Worm (Caenorhabditis elegans) whole organism, young adult: ENCODE data around the gene lgc-31.

Source experiments
- B0035.1 ChIP-seq: sonication (generic microtip); optimal IDR thresholded peaks from 2 replicates; lab custom pipeline; 2016; ENCODE audit warnings: missing genetic modification characterization, mild to moderate bottlenecking, missing compliant biosample characterization, missing genotype, missing genetic modification reagents
- B0336.3 ChIP-seq: fragments of 200-800 bp; sonication (Bioruptor generic); IDR thresholded peaks from 2 replicates; pipeline ENCODE4 v1.3.6; 2022; ENCODE audit warnings: missing genetic modification characterization, missing compliant biosample characterization
- F23B12.7 ChIP-seq: sonication (generic microtip); optimal IDR thresholded peaks from 2 replicates; lab custom pipeline; 2017; ENCODE audit warnings: missing genetic modification characterization, mild to moderate bottlenecking, missing compliant biosample characterization, antibody characterized with exemption, moderate library complexity; ENCODE audit not compliant: insufficient read depth
- F33H1.4 ChIP-seq: fragments of 200-800 bp; sonication (Bioruptor generic); IDR thresholded peaks from 2 replicates; pipeline ENCODE4 v1.3.6; 2022; ENCODE audit warnings: missing genetic modification reagents, missing genetic modification characterization, missing compliant biosample characterization
- F37B4.10 ChIP-seq: fragments of 200-800 bp; sonication (Bioruptor generic); IDR thresholded peaks from 2 replicates; pipeline ENCODE4 v1.3.6; 2022; ENCODE audit warnings: missing genetic modification characterization, missing compliant biosample characterization
- F49E8.2 ChIP-seq: sonication (generic microtip); optimal IDR thresholded peaks from 3 replicates; lab custom pipeline; 2017; ENCODE audit warnings: missing genetic modification characterization, mild to moderate bottlenecking, missing compliant biosample characterization, antibody characterized with exemption, moderate library complexity; ENCODE audit not compliant: insufficient read depth
- T26A5.8 ChIP-seq: sonication (generic microtip); optimal IDR thresholded peaks from 2 replicates; lab custom pipeline; 2016; ENCODE audit warnings: missing genetic modification characterization, missing compliant biosample characterization
- Y53F4B.3 ChIP-seq: fragments of 200-800 bp; sonication (Bioruptor generic); IDR thresholded peaks from 2 replicates; pipeline ENCODE4 v1.3.6; 2022; ENCODE audit warnings: missing genetic modification reagents, missing genetic modification characterization, missing compliant biosample characterization
- Y53G8AR.9 ChIP-seq: fragments of 200-800 bp; sonication (Bioruptor generic); conservative IDR thresholded peaks from 2 replicates; pipeline ENCODE4 v1.3.6; 2022; ENCODE audit warnings: missing genetic modification reagents, missing genetic modification characterization, missing compliant biosample characterization
- Y67H2A.10 ChIP-seq: fragments of 200-800 bp; sonication (Bioruptor generic); conservative IDR thresholded peaks from 2 replicates; pipeline ENCODE4 v1.3.6; 2022; ENCODE audit warnings: missing genetic modification reagents, missing genetic modification characterization, missing compliant biosample characterization
- Y79H2A.3 ChIP-seq: fragments of 200-800 bp; sonication (Bioruptor generic); conservative IDR thresholded peaks from 2 replicates; pipeline ENCODE4 v1.3.6; 2022; ENCODE audit warnings: missing genetic modification reagents, missing genetic modification characterization, missing compliant biosample characterization
- Y95B8A.8 ChIP-seq: fragments of 200-800 bp; sonication (Bioruptor generic); IDR thresholded peaks from 2 replicates; pipeline ENCODE4 v1.3.6; 2022; ENCODE audit warnings: missing genetic modification reagents, missing genetic modification characterization, missing compliant biosample characterization
- ama-1 ChIP-seq, 3 experiments: fragments of 150-350 bp in 1 of 3; sonication (generic microtip) in 2 of 3; optimal IDR thresholded peaks; 2 replicates each; lab custom pipeline; 2014 to 2018; ENCODE audit warnings: missing biosample characterization in 2 of 3, missing genetic modification characterization in 2 of 3, missing genetic modification reagents in 2 of 3
- aptf-3 ChIP-seq: fragments of 200-800 bp; sonication (Bioruptor generic); IDR thresholded peaks from 2 replicates; pipeline ENCODE4 v1.3.6; 2022; ENCODE audit warnings: missing genetic modification characterization, missing compliant biosample characterization
- attf-5 ChIP-seq: fragments of 200-800 bp; sonication (Bioruptor generic); optimal IDR thresholded peaks from 2 replicates; lab custom pipeline; 2018; ENCODE audit warnings: mild to moderate bottlenecking, missing genetic modification characterization, missing compliant biosample characterization
- bed-1 ChIP-seq: fragments of 200-800 bp; sonication (Bioruptor generic); IDR thresholded peaks from 2 replicates; pipeline ENCODE4 v1.3.6; 2022; ENCODE audit warnings: missing genetic modification reagents, missing genetic modification characterization, missing compliant biosample characterization
- bed-2 ChIP-seq: fragments of 200-800 bp; sonication (Bioruptor generic); IDR thresholded peaks from 2 replicates; pipeline ENCODE4 v1.3.6; 2022; ENCODE audit warnings: missing genetic modification reagents, missing genetic modification characterization, missing compliant biosample characterization
- cebp-1 ChIP-seq, 2 experiments: fragments of 200-800 bp in 1 of 2; sonication (Bioruptor generic) in 1 of 2; sonication (generic microtip) in 1 of 2; IDR thresholded peaks in 1 of 2; optimal IDR thresholded peaks in 1 of 2; 2 replicates each; pipeline versions ENCODE4 v1.3.6 to Lab custom; 2017 to 2022; ENCODE audit warnings: missing compliant biosample characterization in 2 of 2, missing genetic modification characterization in 2 of 2, mild to moderate bottlenecking in 1 of 2, missing genetic modification reagents in 1 of 2, moderate library complexity in 1 of 2
- cebp-2 ChIP-seq: fragments of 200-800 bp; sonication (Bioruptor generic); IDR thresholded peaks from 2 replicates; pipeline ENCODE4 v1.3.6; 2022; ENCODE audit warnings: missing genetic modification characterization, missing compliant biosample characterization
- ceh-27 ChIP-seq: fragments of 200-800 bp; sonication (Bioruptor generic); optimal IDR thresholded peaks from 2 replicates; lab custom pipeline; 2018; ENCODE audit warnings: mild to moderate bottlenecking, missing genetic modification characterization, moderate library complexity, missing compliant biosample characterization
- ceh-91 ChIP-seq: fragments of 200-800 bp; sonication (Bioruptor generic); IDR thresholded peaks from 2 replicates; pipeline ENCODE4 v1.3.6; 2022; ENCODE audit warnings: missing genetic modification reagents, missing genetic modification characterization, missing compliant biosample characterization
- dpl-1 ChIP-seq: fragments of 150-350 bp; optimal IDR thresholded peaks from 2 replicates; lab custom pipeline; 2014; ENCODE audit warnings: missing biosample characterization, missing genetic modification reagents, missing genetic modification characterization
- egl-44 ChIP-seq: fragments of 200-800 bp; sonication (Bioruptor generic); IDR thresholded peaks from 2 replicates; pipeline ENCODE4 v1.3.6; 2022; ENCODE audit warnings: missing genetic modification reagents, missing genetic modification characterization, missing compliant biosample characterization
- ets-4 ChIP-seq: fragments of 200-800 bp; sonication (Bioruptor generic); optimal IDR thresholded peaks from 2 replicates; lab custom pipeline; 2018; ENCODE audit warnings: mild to moderate bottlenecking, missing genetic modification characterization, missing compliant biosample characterization
- fkh-3 ChIP-seq: sonication (generic microtip); optimal IDR thresholded peaks from 2 replicates; lab custom pipeline; 2016; ENCODE audit warnings: mild to moderate bottlenecking, missing genetic modification characterization, missing compliant biosample characterization
- gei-17 ChIP-seq: fragments of 200-800 bp; sonication (Bioruptor generic); optimal IDR thresholded peaks from 2 replicates; lab custom pipeline; 2018; ENCODE audit warnings: mild to moderate bottlenecking, missing genetic modification characterization, missing compliant biosample characterization
- him-1 ChIP-seq: sonication (generic microtip); optimal IDR thresholded peaks from 2 replicates; lab custom pipeline; 2016; ENCODE audit warnings: missing genotype, missing genetic modification reagents, missing genetic modification characterization, missing compliant biosample characterization
- hmg-20 ChIP-seq: fragments of 200-800 bp; sonication (Bioruptor generic); IDR thresholded peaks from 2 replicates; pipeline ENCODE4 v1.3.6; 2022; ENCODE audit warnings: missing genetic modification reagents, missing genetic modification characterization, missing compliant biosample characterization
- hsf-1 ChIP-seq: fragments of 200-800 bp; sonication (Bioruptor generic); IDR thresholded peaks from 2 replicates; pipeline ENCODE4 v1.3.6; 2022; ENCODE audit warnings: missing genetic modification reagents, missing genetic modification characterization, missing compliant biosample characterization
- let-607 ChIP-seq, 2 experiments: fragments of 200-800 bp in 1 of 2; sonication (Bioruptor generic) in 1 of 2; sonication (generic microtip) in 1 of 2; optimal IDR thresholded peaks; 2 replicates each; lab custom pipeline; 2016 to 2018; ENCODE audit warnings: mild to moderate bottlenecking in 2 of 2, missing compliant biosample characterization in 2 of 2, missing genetic modification characterization in 2 of 2, moderate library complexity in 2 of 2, missing genotype in 1 of 2
- lin-26 ChIP-seq: fragments of 200-800 bp; sonication (Bioruptor generic); IDR thresholded peaks from 2 replicates; pipeline ENCODE4 v1.3.6; 2022; ENCODE audit warnings: missing genetic modification reagents, missing genetic modification characterization, missing compliant biosample characterization
- madf-8 ChIP-seq: fragments of 200-800 bp; sonication (Bioruptor generic); conservative IDR thresholded peaks from 2 replicates; pipeline ENCODE4 v1.3.6; 2022; ENCODE audit warnings: missing genetic modification reagents, missing genetic modification characterization, missing compliant biosample characterization
- nhr-179 ChIP-seq: sonication (generic microtip); optimal IDR thresholded peaks from 2 replicates; lab custom pipeline; 2016; ENCODE audit warnings: mild to moderate bottlenecking, missing genetic modification characterization, missing compliant biosample characterization
- nhr-27 ChIP-seq: fragments of 200-800 bp; sonication (Bioruptor generic); optimal IDR thresholded peaks from 2 replicates; lab custom pipeline; 2018; ENCODE audit warnings: mild to moderate bottlenecking, missing genetic modification characterization, moderate library complexity, missing compliant biosample characterization
- pbrm-1 ChIP-seq: fragments of 200-800 bp; sonication (Bioruptor generic); IDR thresholded peaks from 2 replicates; pipeline ENCODE4 v1.3.6; 2022; ENCODE audit warnings: missing genetic modification reagents, missing genetic modification characterization, missing compliant biosample characterization
- rcor-1 ChIP-seq: fragments of 200-800 bp; sonication (Bioruptor generic); IDR thresholded peaks from 2 replicates; pipeline ENCODE4 v1.3.6; 2022; ENCODE audit warnings: missing genetic modification reagents, missing genetic modification characterization, missing compliant biosample characterization
- snpc-4 ChIP-seq, 5 experiments: fragments of 150-350 bp in 1 of 5; sonication (generic microtip) in 4 of 5; optimal IDR thresholded peaks; 2 replicates each; lab custom pipeline; 2014 to 2018; ENCODE audit warnings: missing genetic modification characterization in 5 of 5, missing biosample characterization in 3 of 5, antibody characterized with exemption in 2 of 5, mild to moderate bottlenecking in 2 of 5, missing compliant biosample characterization in 2 of 5, missing genotype in 2 of 5, moderate library complexity in 2 of 5, missing genetic modification reagents in 1 of 5
- tbp1 ChIP-seq: fragments of 200-800 bp; sonication (Bioruptor generic); optimal IDR thresholded peaks from 2 replicates; lab custom pipeline; 2018; ENCODE audit warnings: mild to moderate bottlenecking, missing genetic modification characterization, missing compliant biosample characterization
- tbx-9 ChIP-seq: sonication (generic microtip); optimal IDR thresholded peaks from 2 replicates; lab custom pipeline; 2016; ENCODE audit warnings: borderline replicate concordance, missing genetic modification characterization, inconsistent platforms, missing compliant biosample characterization
- zfh-2 ChIP-seq: fragments of 200-800 bp; sonication (Bioruptor generic); conservative IDR thresholded peaks from 2 replicates; pipeline ENCODE4 v1.3.6; 2022; ENCODE audit warnings: missing genetic modification reagents, missing genetic modification characterization, missing compliant biosample characterization
- zim-3 ChIP-seq: sonication (generic microtip); optimal IDR thresholded peaks from 2 replicates; lab custom pipeline; 2017; ENCODE audit warnings: mild to moderate bottlenecking, missing genetic modification characterization, moderate library complexity, missing compliant biosample characterization
- ztf-22 ChIP-seq: fragments of 200-800 bp; sonication (Bioruptor generic); optimal IDR thresholded peaks from 2 replicates; lab custom pipeline; 2018; ENCODE audit warnings: mild to moderate bottlenecking, missing genetic modification characterization, moderate library complexity, missing compliant biosample characterization
- ztf-26 ChIP-seq: sonication (generic microtip); optimal IDR thresholded peaks from 2 replicates; lab custom pipeline; 2017; ENCODE audit warnings: missing genetic modification characterization, missing compliant biosample characterization
- ztf-28 ChIP-seq: fragments of 200-800 bp; sonication (Bioruptor generic); IDR thresholded peaks from 2 replicates; pipeline ENCODE4 v1.3.6; 2022; ENCODE audit warnings: missing genetic modification reagents, missing genetic modification characterization, missing compliant biosample characterization
- ztf-3 ChIP-seq: fragments of 200-800 bp; sonication (Bioruptor generic); optimal IDR thresholded peaks from 2 replicates; lab custom pipeline; 2018; ENCODE audit warnings: mild to moderate bottlenecking, missing genetic modification characterization, missing compliant biosample characterization
- ztf-6 ChIP-seq: fragments of 200-800 bp; sonication (Bioruptor generic); IDR thresholded peaks from 2 replicates; pipeline ENCODE4 v1.3.6; 2022; ENCODE audit warnings: missing genetic modification reagents, missing genetic modification characterization, missing compliant biosample characterization

lgc-31 gene

ce11 chrV:15551642-15552041 lies 29.8 kb upstream of the lgc-31 start (continued):
- peak; percentile 17 for TF ChIP-seq ceh-27 (GFP tag; lab: Kevin White, UChicago)
- no peak for TF ChIP-seq T26A5.8
- TF ChIP-seq ztf-28 (GFP tag; lab: Robert Waterston, UW): peak; percentile 75; the same call in 1 of the 2 replicates
- TF ChIP-seq F33H1.4: peak; percentile 30; the same call in 1 of the 2 replicates
- TF ChIP-seq snpc-4 (GFP tag; optimal IDR thresholded peaks at IDR 0.05; lab: Kevin White, UChicago): peak; percentile 47
- peak in 3 of 4 experiments; percentile 33 to 68 (median 43) for TF ChIP-seq snpc-4 (tag; optimal IDR thresholded peaks at IDR 0.05; lab: Kevin White, UChicago)
- 0 out of 2 replicates have a peak, but pooled peaks have one; percentile 43 for TF ChIP-seq rcor-1
- TF ChIP-seq F49E8.2 (tag; lab: Kevin White, UChicago): peak; percentile 19
- TF ChIP-seq tbx-9 (tag; lab: Kevin White, UChicago): no peak
- TF ChIP-seq ztf-3 (GFP tag; lab: Kevin White, UChicago): no peak
- TF ChIP-seq nhr-27: no peak
- TF ChIP-seq Y67H2A.10 (GFP tag; lab: Robert Waterston, UW): no peak
- no peak for TF ChIP-seq fkh-3 (tag; lab: Kevin White, UChicago)
- TF ChIP-seq Y95B8A.8 (GFP tag; lab: Robert Waterston, UW): no peak
- TF ChIP-seq egl-44 (GFP tag; lab: Robert Waterston, UW): peak; percentile 75; the same call in 1 of the 2 replicates
- TF ChIP-seq madf-8 (GFP tag; lab: Robert Waterston, UW): no peak
- peak; percentile 36 for TF ChIP-seq ztf-22
- TF ChIP-seq Y79H2A.3: no peak
- TF ChIP-seq pbrm-1 (GFP tag; lab: Robert Waterston, UW): peak; percentile 62
- TF ChIP-seq lin-26: peak; percentile 91
- no peak for TF ChIP-seq let-607 (tag; optimal IDR thresholded peaks at IDR 0.05; lab: Kevin White, UChicago)
- TF ChIP-seq gei-17 (GFP tag; lab: Kevin White, UChicago): no peak
- no peak for TF ChIP-seq aptf-3 (GFP tag; lab: Robert Waterston, UW)
- peak; percentile 51 for TF ChIP-seq attf-5
- peak; percentile 58 for TF ChIP-seq F23B12.7 (tag; lab: Kevin White, UChicago)
- peak; percentile 98 for TF ChIP-seq tbp1 (GFP tag; lab: Kevin White, UChicago)
- no peak for TF ChIP-seq dpl-1 (GFP tag; lab: Kevin White, UChicago)
- TF ChIP-seq ets-4 (GFP tag; lab: Kevin White, UChicago): peak; percentile 18
- peak; percentile 31 for TF ChIP-seq B0035.1
- peak; percentile 25; the same call in 1 of the 2 replicates for TF ChIP-seq zfh-2 (GFP tag; lab: Robert Waterston, UW)
- TF ChIP-seq cebp-1 (GFP tag; IDR thresholded peaks at IDR 0.05; lab: Robert Waterston, UW): 0 out of 2 replicates have a peak, but pooled peaks have one; percentile 20
- peak; percentile 62 for TF ChIP-seq cebp-1 (tag; optimal IDR thresholded peaks at IDR 0.05; lab: Kevin White, UChicago)
- 0 out of 2 replicates have a peak, but pooled peaks have one; percentile 6 for TF ChIP-seq hmg-20 (GFP tag; lab: Robert Waterston, UW)
- TF ChIP-seq ztf-26 (tag; lab: Kevin White, UChicago): peak; percentile 39
- TF ChIP-seq F37B4.10 (GFP tag; lab: Robert Waterston, UW): no peak
- TF ChIP-seq hsf-1 (GFP tag; lab: Robert Waterston, UW): peak; percentile 56; the same call in 1 of the 2 replicates
- TF ChIP-seq B0336.3: peak; percentile 43; the same call in 1 of the 2 replicates
- no peak; the same call in 1 of the 2 replicates for TF ChIP-seq ceh-91 (GFP tag; lab: Robert Waterston, UW)
- peak; percentile 72 for TF ChIP-seq zim-3
- TF ChIP-seq bed-2 (GFP tag; lab: Robert Waterston, UW): no peak
- TF ChIP-seq nhr-179 (tag; lab: Kevin White, UChicago): peak; percentile 44
- TF ChIP-seq bed-1 (GFP tag; lab: Robert Waterston, UW): no peak
- 0 out of 2 replicates have a peak, but pooled peaks have one; percentile 74 for TF ChIP-seq cebp-2 (GFP tag; lab: Robert Waterston, UW)
- peak; percentile 52; the same call in 1 of the 2 replicates for TF ChIP-seq Y53F4B.3 (GFP tag; lab: Robert Waterston, UW)
- TF ChIP-seq him-1 (tag; lab: Kevin White, UChicago): peak; percentile 71
- 0 out of 2 replicates have a peak, but pooled peaks have one; percentile 71 for TF ChIP-seq ztf-6 (GFP tag; lab: Robert Waterston, UW)
- TF ChIP-seq ama-1 (optimal IDR thresholded peaks at IDR 0.05; lab: Kevin White, UChicago): no peak
- peak; percentile 22 to 32 for TF ChIP-seq ama-1 (GFP tag; optimal IDR thresholded peaks at IDR 0.05; lab: Kevin White, UChicago)
- TF ChIP-seq Y53G8AR.9 (GFP tag; lab: Robert Waterston, UW): no peak
